Worm (Caenorhabditis elegans) whole organism, L4 larva: ENCODE results near the gene C46C2.3.
"Not testable (repeated sequence)": the region's sequence is repeated elsewhere in the genome, so short reads cannot be mapped to it uniquely, and the experiment has no call there.

Source experiments
- lsy-2 ChIP-seq, 2 experiments: fragments of 150-350 bp in 1 of 2; sonication (generic microtip) in 1 of 2; optimal IDR thresholded peaks; 2 replicates each; lab custom pipeline; 2014 to 2017; ENCODE audit warnings: missing biosample characterization in 2 of 2, missing genetic modification characterization in 2 of 2
- nhr-10 ChIP-seq: fragments of 150-350 bp; optimal IDR thresholded peaks from 2 replicates; lab custom pipeline; 2014; ENCODE audit warnings: missing biosample characterization, missing genetic modification characterization

- not testable (repeated sequence) for TF ChIP-seq lsy-2 (tag; optimal IDR thresholded peaks at IDR 0.05; lab: Kevin White, UChicago); nhr-10 (tag; lab: Kevin White, UChicago)
Measured at ce11 chrIV:9249219-9249618, 24.3 kb downstream of the C46C2.3 start, which contains the start of gene Y11D7A.7.
